Fruit fly (Drosophila melanogaster) whole organism, embryonic: ENCODE data around the gene mRpL3.
A peak's percentile ranks its signal among the peaks of the same experiment; 100 is the strongest.

Experiments
- CG11504 ChIP-seq: fragments of 200-800 bp; sonication (Bioruptor generic); optimal IDR thresholded peaks from 3 replicates; lab custom pipeline; 2019; ENCODE audit warnings: missing biosample characterization, mild to moderate bottlenecking, missing genetic modification characterization, moderate library complexity
- CG11560 ChIP-seq: fragments of 200-800 bp; sonication (Bioruptor generic); IDR thresholded peaks from 3 replicates; pipeline ENCODE4 v1.3.6; 2022; ENCODE audit warnings: missing biosample characterization, missing genetic modification characterization
- CG17361 ChIP-seq: fragments of 200-800 bp; sonication (Bioruptor generic); IDR thresholded peaks from 3 replicates; pipeline ENCODE4 v1.3.6; 2022; ENCODE audit warnings: missing biosample characterization, missing genetic modification characterization
- CG1792 ChIP-seq: fragments of 200-800 bp; sonication (Bioruptor generic); optimal IDR thresholded peaks from 2 replicates; lab custom pipeline; 2016; ENCODE audit warnings: missing biosample characterization, missing genetic modification characterization
- CG1832 ChIP-seq: fragments of 200-800 bp; sonication (Bioruptor generic); optimal IDR thresholded peaks from 2 replicates; lab custom pipeline; 2017; ENCODE audit warnings: missing biosample characterization, mild to moderate bottlenecking, missing genetic modification characterization, inconsistent platforms
- CG2678 ChIP-seq: fragments of 200-800 bp; sonication (Bioruptor generic); optimal IDR thresholded peaks from 3 replicates; lab custom pipeline; 2019; ENCODE audit warnings: missing biosample characterization, mild to moderate bottlenecking, missing genetic modification characterization, moderate library complexity
- CG32767 ChIP-seq: fragments of 200-800 bp; sonication (Bioruptor generic); IDR thresholded peaks from 2 replicates; pipeline ENCODE4 v1.3.6; 2022; ENCODE audit warnings: missing biosample characterization, missing genetic modification characterization
- CG33213 ChIP-seq: fragments of 200-800 bp; sonication (Bioruptor generic); optimal IDR thresholded peaks from 3 replicates; lab custom pipeline; 2016; ENCODE audit warnings: missing biosample characterization, missing genetic modification characterization
- CG4707 ChIP-seq: fragments of 200-800 bp; sonication (Bioruptor generic); optimal IDR thresholded peaks from 2 replicates; lab custom pipeline; 2018; ENCODE audit warnings: missing biosample characterization, mild to moderate bottlenecking, missing genetic modification characterization, moderate library complexity
- CG6689 ChIP-seq: fragments of 200-800 bp; sonication (Bioruptor generic); IDR thresholded peaks from 2 replicates; pipeline ENCODE4 v1.3.6; 2022; ENCODE audit warnings: missing biosample characterization, missing genetic modification characterization
- CG6765 ChIP-seq: fragments of 200-800 bp; sonication (Bioruptor generic); optimal IDR thresholded peaks from 3 replicates; lab custom pipeline; 2017; ENCODE audit warnings: missing biosample characterization, mild to moderate bottlenecking, missing genetic modification characterization
- CG8089 ChIP-seq: fragments of 200-800 bp; sonication (Bioruptor generic); optimal IDR thresholded peaks from 3 replicates; lab custom pipeline; 2016; ENCODE audit warnings: missing biosample characterization, missing genetic modification characterization
- CG9876 ChIP-seq: fragments of 200-800 bp; sonication (Bioruptor generic); optimal IDR thresholded peaks from 2 replicates; lab custom pipeline; 2016; ENCODE audit warnings: missing biosample characterization, missing genetic modification characterization
- D19A ChIP-seq: fragments of 200-800 bp; optimal IDR thresholded peaks from 3 replicates; lab custom pipeline; 2019; ENCODE audit warnings: missing biosample characterization, mild to moderate bottlenecking, missing genetic modification characterization, moderate library complexity
- Dbx ChIP-seq: fragments of 200-800 bp; sonication (Bioruptor generic); IDR thresholded peaks from 3 replicates; pipeline ENCODE4 v1.3.6; 2022; ENCODE audit warnings: missing biosample characterization, missing genetic modification characterization
- Deaf1 ChIP-seq: fragments of 200-800 bp; optimal IDR thresholded peaks from 3 replicates; lab custom pipeline; 2019; ENCODE audit warnings: missing biosample characterization, mild to moderate bottlenecking, missing genetic modification characterization, moderate library complexity
- Doc3 ChIP-seq: fragments of 200-800 bp; sonication (Bioruptor generic); IDR thresholded peaks from 3 replicates; pipeline ENCODE4 v1.3.6; 2022; ENCODE audit warnings: missing biosample characterization, missing genetic modification characterization; ENCODE audit not compliant: partially characterized antibody
- Drgx ChIP-seq: fragments of 200-800 bp; sonication (Bioruptor generic); IDR thresholded peaks from 2 replicates; pipeline ENCODE4 v1.3.6; 2022; ENCODE audit warnings: missing biosample characterization, missing genetic modification characterization
- E2f2 ChIP-seq: fragments of 200-800 bp; sonication (Bioruptor generic); IDR thresholded peaks from 2 replicates; pipeline ENCODE4 v1.3.6; 2022; ENCODE audit warnings: missing biosample characterization, missing genetic modification characterization
- H15 ChIP-seq: fragments of 200-800 bp; sonication (Bioruptor generic); IDR thresholded peaks from 3 replicates; pipeline ENCODE4 v1.3.6; 2022; ENCODE audit warnings: missing biosample characterization, missing genetic modification characterization
- H2.0 ChIP-seq: fragments of 200-800 bp; sonication (Bioruptor generic); IDR thresholded peaks from 2 replicates; pipeline ENCODE4 v1.3.6; 2022; ENCODE audit warnings: missing biosample characterization, missing genetic modification characterization
- HLH54F ChIP-seq: fragments of 200-800 bp; sonication (Bioruptor generic); optimal IDR thresholded peaks from 3 replicates; lab custom pipeline; 2016; ENCODE audit warnings: missing biosample characterization, missing genetic modification characterization
- Kr ChIP-seq: fragments of 200-800 bp; sonication (Bioruptor generic); optimal IDR thresholded peaks from 2 replicates; lab custom pipeline; 2017; ENCODE audit warnings: missing biosample characterization, mild to moderate bottlenecking, missing genetic modification characterization
- Nf-YC ChIP-seq: fragments of 200-800 bp; optimal IDR thresholded peaks from 3 replicates; lab custom pipeline; 2019; ENCODE audit warnings: missing biosample characterization, mild to moderate bottlenecking, missing genetic modification characterization, moderate library complexity
- Poxn ChIP-seq: fragments of 200-800 bp; sonication (Bioruptor generic); IDR thresholded peaks from 2 replicates; pipeline ENCODE4 v1.3.6; 2022; ENCODE audit warnings: missing biosample characterization, missing genetic modification characterization
- Scr ChIP-seq: fragments of 200-800 bp; sonication (Bioruptor generic); IDR thresholded peaks from 2 replicates; pipeline ENCODE4 v1.3.6; 2022; ENCODE audit warnings: missing biosample characterization, missing genetic modification characterization; ENCODE audit not compliant: partially characterized antibody
- Tbp ChIP-seq: fragments of >200 bp; optimal IDR thresholded peaks from 2 replicates; lab custom pipeline; 2018; ENCODE audit warnings: missing biosample characterization, missing genetic modification characterization
- ab ChIP-seq: fragments of 200-800 bp; sonication (Bioruptor generic); optimal IDR thresholded peaks from 2 replicates; lab custom pipeline; 2016; ENCODE audit warnings: missing biosample characterization, missing genetic modification characterization
- ap ChIP-seq: fragments of 200-800 bp; sonication (Bioruptor generic); IDR thresholded peaks from 2 replicates; pipeline ENCODE4 v1.3.6; 2022; ENCODE audit warnings: missing biosample characterization, missing genetic modification characterization
- bcd ChIP-seq: fragments of 200-800 bp; sonication (Bioruptor generic); optimal IDR thresholded peaks from 2 replicates; lab custom pipeline; 2017; ENCODE audit warnings: missing biosample characterization, mild to moderate bottlenecking, missing genetic modification characterization
- corto ChIP-seq: fragments of 200-800 bp; sonication (Bioruptor generic); optimal IDR thresholded peaks from 2 replicates; lab custom pipeline; 2016; ENCODE audit warnings: missing biosample characterization, mild to moderate bottlenecking, missing genetic modification characterization, moderate library complexity
- crc ChIP-seq: fragments of 200-800 bp; sonication (Bioruptor generic); optimal IDR thresholded peaks from 2 replicates; lab custom pipeline; 2016; ENCODE audit warnings: missing biosample characterization, missing genetic modification characterization
- croc ChIP-seq: fragments of 200-800 bp; sonication (Bioruptor generic); conservative IDR thresholded peaks from 3 replicates; pipeline ENCODE4 v1.3.6; 2022; ENCODE audit warnings: missing biosample characterization, missing genetic modification characterization
- emc ChIP-seq: fragments of 200-800 bp; sonication (Bioruptor generic); optimal IDR thresholded peaks from 2 replicates; lab custom pipeline; 2016; ENCODE audit warnings: missing biosample characterization, missing genetic modification characterization
- gce ChIP-seq: fragments of 200-800 bp; sonication (Bioruptor generic); IDR thresholded peaks from 3 replicates; pipeline ENCODE4 v1.3.6; 2022; ENCODE audit warnings: missing biosample characterization, missing genetic modification characterization
- hkb ChIP-seq, 2 experiments: fragments of 200-800 bp in 1 of 2; fragments of >200 bp in 1 of 2; sonication (Bioruptor generic) in 1 of 2; IDR thresholded peaks in 1 of 2; optimal IDR thresholded peaks in 1 of 2; 2 replicates each; pipeline versions ENCODE4 v1.3.6 to Lab custom; 2017 to 2022; ENCODE audit warnings: missing biosample characterization in 1 of 2, missing genetic modification characterization in 1 of 2
- peb ChIP-seq: fragments of 200-800 bp; sonication (Bioruptor generic); IDR thresholded peaks from 2 replicates; pipeline ENCODE4 v1.3.6; 2022; ENCODE audit warnings: missing biosample characterization, missing genetic modification characterization
- pzg ChIP-seq: fragments of 200-800 bp; sonication (Bioruptor generic); optimal IDR thresholded peaks from 3 replicates; lab custom pipeline; 2018; ENCODE audit warnings: missing biosample characterization, mild to moderate bottlenecking, missing genetic modification characterization, moderate library complexity
- row ChIP-seq: fragments of 200-800 bp; sonication (Bioruptor generic); IDR thresholded peaks from 3 replicates; pipeline ENCODE4 v1.3.6; 2022; ENCODE audit warnings: missing biosample characterization, missing genetic modification characterization
- tll ChIP-seq, 2 experiments: fragments of 200-800 bp in 1 of 2; fragments of >200 bp in 1 of 2; sonication (Bioruptor generic) in 1 of 2; optimal IDR thresholded peaks; 2 replicates each; lab custom pipeline; 2017 to 2019; ENCODE audit warnings: missing biosample characterization in 2 of 2, missing genetic modification characterization in 2 of 2, mild to moderate bottlenecking in 1 of 2, moderate library complexity in 1 of 2

mRpL3 gene

DNA sequence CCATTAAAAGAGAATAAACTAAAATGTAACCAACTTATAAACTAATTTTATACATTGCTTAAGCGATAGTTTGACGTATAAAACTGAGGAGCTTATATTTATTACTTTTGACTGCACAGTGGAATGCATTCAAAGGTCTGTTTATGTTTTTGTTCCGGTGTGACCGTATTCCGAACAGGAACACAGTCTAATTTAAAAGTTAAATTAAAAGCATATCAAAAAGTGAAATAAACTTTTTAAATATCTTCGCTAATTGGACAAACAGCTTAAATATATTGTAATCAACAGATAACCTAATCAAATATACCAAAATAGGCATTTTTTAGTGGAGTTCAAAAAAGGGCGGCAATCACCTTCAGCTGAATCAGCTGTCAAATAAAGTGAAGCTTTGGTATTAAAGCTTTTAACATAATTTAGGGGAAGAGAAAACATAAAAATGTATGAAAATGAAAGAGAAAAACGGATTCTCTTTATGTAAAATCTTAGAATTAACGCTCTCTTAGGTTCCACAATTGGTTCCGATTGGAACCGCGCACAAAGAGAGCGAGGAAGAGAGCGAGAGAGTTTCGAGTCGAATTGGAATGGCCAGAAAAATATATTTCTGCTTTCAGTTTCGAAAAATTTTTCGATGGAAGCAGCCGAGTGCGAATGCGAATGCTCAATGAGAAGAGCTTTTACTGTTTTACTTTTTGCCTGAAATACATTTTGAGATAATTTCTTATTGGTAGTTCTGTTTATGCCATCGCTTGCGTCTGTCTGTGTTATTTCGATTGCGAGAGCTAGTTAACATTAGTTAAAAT is 42.9 kb downstream of the mRpL3 start, which contains the start of the genes PGRP-LE and sd (continued):
- TF ChIP-seq E2f2 (GFP tag; lab: Robert Waterston, UW) (peak; percentile 81), croc (GFP tag; lab: Robert Waterston, UW) (no peak), crc (no peak), H15 (GFP tag; lab: Robert Waterston, UW) (no peak), corto (GFP tag; lab: Kevin White, UChicago) (no peak), H2.0 (no peak), gce (GFP tag; lab: Robert Waterston, UW) (no peak), Deaf1 (tag; lab: Kevin White, UChicago) (peak; percentile 64), hkb (optimal IDR thresholded peaks at IDR 0.05; lab: Kevin White, UChicago) (no peak), hkb (GFP tag; IDR thresholded peaks at IDR 0.05; lab: Robert Waterston, UW) (no peak), tll (GFP tag; optimal IDR thresholded peaks at IDR 0.05; lab: Kevin White, UChicago) (no peak), CG17361 (GFP tag; lab: Robert Waterston, UW) (no peak), Tbp (GFP tag; lab: Kevin White, UChicago) (no peak), Scr (GFP tag; lab: Robert Waterston, UW) (no peak), peb (GFP tag; lab: Robert Waterston, UW) (no peak), D19A (no peak), Dbx (GFP tag; lab: Robert Waterston, UW) (no peak), pzg (peak; percentile 16), Poxn (GFP tag; lab: Robert Waterston, UW) (no peak), CG6689 (GFP tag; lab: Robert Waterston, UW) (no peak)

DNA sequence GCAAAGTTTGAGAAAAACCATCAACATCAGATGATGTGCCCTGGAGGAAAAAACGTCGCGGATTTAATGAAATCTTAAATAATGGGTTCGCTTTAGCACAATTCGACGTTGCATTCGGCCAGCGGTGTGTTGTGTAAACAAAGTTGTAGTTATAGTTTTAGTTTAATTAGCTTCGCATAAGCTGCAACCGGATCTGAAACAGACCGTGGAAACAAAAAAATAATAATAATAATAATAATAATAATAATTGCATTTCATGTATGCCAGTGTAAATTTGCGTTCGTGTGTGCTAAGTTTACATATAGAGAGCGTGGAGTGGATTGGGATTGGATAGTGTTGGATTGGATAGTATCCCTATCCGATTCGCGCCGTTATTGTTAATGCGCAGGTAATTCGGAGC is 43.7 kb downstream of the mRpL3 start:
- TF ChIP-seq CG2678 (tag; lab: Kevin White, UChicago) (peak; percentile 10), bcd (GFP tag; lab: Kevin White, UChicago) (no peak), ap (GFP tag; lab: Robert Waterston, UW) (no peak), E2f2 (GFP tag; lab: Robert Waterston, UW) (no peak), Doc3 (GFP tag; lab: Robert Waterston, UW) (no peak), HLH54F (GFP tag; lab: Kevin White, UChicago) (no peak), ab (GFP tag; lab: Kevin White, UChicago) (no peak), Drgx (0 out of 2 replicates have a peak, but pooled peaks have one; percentile 20), CG1832 (GFP tag; lab: Kevin White, UChicago) (no peak), CG11560 (tag; lab: Robert Waterston, UW) (no peak), Nf-YC (tag; lab: Kevin White, UChicago) (no peak), CG11504 (tag; lab: Kevin White, UChicago) (peak; percentile 8), Kr (no peak), CG4707 (GFP tag; lab: Kevin White, UChicago) (no peak), CG32767 (GFP tag; lab: Robert Waterston, UW) (no peak), CG1792 (GFP tag; lab: Kevin White, UChicago) (no peak), emc (no peak), CG6765 (GFP tag; lab: Kevin White, UChicago) (peak; percentile 9), CG8089 (no peak), CG9876 (GFP tag; lab: Kevin White, UChicago) (no peak), CG33213 (GFP tag; lab: Kevin White, UChicago) (no peak), row (GFP tag; lab: Robert Waterston, UW) (0 out of 3 replicates have a peak, but pooled peaks have one; percentile 8)
